Fruit fly (Drosophila melanogaster): Measurements from ENCODE around the gene Kul.

The Kul gene

dm6 chr3R:29764249-29765042 lies 38.8 kb downstream of the Kul start:
- TF ChIP-seq CG17801 (GFP tag; optimal IDR thresholded peaks at IDR 0.05; ENCODE audit: partially characterized antibody), result no peak

dm6 chr3R:29765267-29766095 lies 39.9 kb downstream of the Kul start, which contains the start of gene kay:
Gene kay (plus strand): TSS chr3R:29765995.
- no peak for TF ChIP-seq CG17801 (GFP tag; optimal IDR thresholded peaks at IDR 0.05; ENCODE audit: partially characterized antibody)

- no peak for TF ChIP-seq CG17801 (GFP tag; optimal IDR thresholded peaks at IDR 0.05; ENCODE audit: partially characterized antibody)
Observed at dm6 chr3R:29767236-29767635, 41.6 kb downstream of the Kul start.

- no peak for TF ChIP-seq CG17801 (GFP tag; optimal IDR thresholded peaks at IDR 0.05; ENCODE audit: partially characterized antibody)
Observed at dm6 chr3R:29770930-29771329, 45.3 kb downstream of the Kul start.

- no peak for TF ChIP-seq CG17801 (GFP tag; optimal IDR thresholded peaks at IDR 0.05; ENCODE audit: partially characterized antibody)
Observed at dm6 chr3R:29771645-29772089, 46.0 kb downstream of the Kul start.

dm6 chr3R:29772090-29772794 lies 46.6 kb downstream of the Kul start:
- TF ChIP-seq CG17801 (GFP tag; optimal IDR thresholded peaks at IDR 0.05; ENCODE audit: partially characterized antibody), result no peak

- TF ChIP-seq CG17801 (GFP tag; optimal IDR thresholded peaks at IDR 0.05; ENCODE audit: partially characterized antibody), result peak; percentile 52
Observed at dm6 chr3R:29772795-29773331, 47.2 kb downstream of the Kul start.

dm6 chr3R:29773833-29774324 lies 48.2 kb downstream of the Kul start:
- peak; percentile 69 for TF ChIP-seq CG17801 (GFP tag; optimal IDR thresholded peaks at IDR 0.05; ENCODE audit: partially characterized antibody)

dm6 chr3R:29774360-29775193 lies 48.9 kb downstream of the Kul start:
- TF ChIP-seq CG17801 (GFP tag; optimal IDR thresholded peaks at IDR 0.05; ENCODE audit: partially characterized antibody), result peak; percentile 11

- TF ChIP-seq CG17801 (GFP tag; optimal IDR thresholded peaks at IDR 0.05; ENCODE audit: partially characterized antibody), result no peak
Observed at dm6 chr3R:29775755-29776686, 50.4 kb downstream of the Kul start.

dm6 chr3R:29777213-29777612 lies 51.6 kb downstream of the Kul start:
- no peak for TF ChIP-seq CG17801 (GFP tag; optimal IDR thresholded peaks at IDR 0.05; ENCODE audit: partially characterized antibody)

- TF ChIP-seq CG17801 (GFP tag; optimal IDR thresholded peaks at IDR 0.05; ENCODE audit: partially characterized antibody), result no peak
Observed at dm6 chr3R:29778139-29778984, 52.7 kb downstream of the Kul start.

All from ovary, adult (tissue).